Fruit fly (Drosophila melanogaster): ENCODE measurements around the gene CG14252.
A peak's percentile ranks its signal among the peaks of the same experiment; 100 is the strongest.

dm6 chr3R:26989802-26990509 lies 44.6 kb downstream of the CG14252 start, which contains the start of gene CG31076:
- TF ChIP-seq CTCF (optimal IDR thresholded peaks at IDR 0.05) (peak; percentile 78 to 81), CG8478 (optimal IDR thresholded peaks at IDR 0.05) (no peak)
